Fruit fly (Drosophila melanogaster) S2 (cell line): ENCODE data around the gene Pss.

Source experiments
- CG8478 ChIP-seq: fragments of >200 bp; optimal IDR thresholded peaks from 2 replicates; lab custom pipeline; 2018
- CTCF ChIP-seq, 2 experiments: fragments of >200 bp; optimal IDR thresholded peaks; 2 replicates each; lab custom pipeline; 2018

dm6 chr3L:20517179-20517834 is 8.7 kb downstream of the Pss start:
- no peak for TF ChIP-seq CG8478 (lab: Kevin White, UChicago)
- TF ChIP-seq CTCF (optimal IDR thresholded peaks at IDR 0.05; lab: Kevin White, UChicago), result no peak
